Worm (Caenorhabditis elegans) whole organism, L3 larva: Measurements from ENCODE around the gene eak-4.

Experiments
- nhr-11 ChIP-seq: fragments of 150-350 bp; optimal IDR thresholded peaks from 2 replicates; lab custom pipeline; 2014; ENCODE audit warnings: missing biosample characterization, missing genetic modification characterization
- nhr-237 ChIP-seq: fragments of 150-350 bp; optimal IDR thresholded peaks from 2 replicates; lab custom pipeline; 2014; ENCODE audit warnings: missing biosample characterization, missing genetic modification characterization
- ztf-11 ChIP-seq: fragments of 150-350 bp; optimal IDR thresholded peaks from 2 replicates; lab custom pipeline; 2014; ENCODE audit warnings: missing biosample characterization, missing genetic modification characterization

DNA sequence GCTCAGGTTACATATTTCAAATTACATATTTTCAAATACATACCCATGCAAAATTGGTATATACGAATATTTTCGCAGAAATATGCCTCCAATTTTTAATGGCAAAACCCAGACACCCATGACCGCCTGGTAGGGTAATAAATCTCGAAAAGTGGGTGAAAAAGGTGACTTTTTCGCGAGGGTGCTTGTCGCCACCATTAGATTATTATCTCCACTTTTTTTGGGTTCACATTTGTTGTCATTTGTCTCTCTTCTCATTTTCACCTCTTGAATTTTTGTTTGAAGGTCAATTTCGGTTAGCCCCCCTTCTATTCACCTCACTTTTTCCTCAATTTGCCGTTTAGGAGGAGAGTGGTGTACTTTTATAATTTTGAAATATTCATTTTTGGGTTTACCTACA is 14.9 kb upstream of the eak-4 start:
- no peak for TF ChIP-seq ztf-11
- no peak for TF ChIP-seq nhr-11
- TF ChIP-seq nhr-237 (tag; lab: Kevin White, UChicago): no peak
